Worm (Caenorhabditis elegans): ENCODE measurements around the gene ZK353.3.

The ZK353.3 gene

ce11 chrIII:8439312-8439711 is 43.5 kb downstream of the ZK353.3 start, which contains the start of gene pqn-96:
Gene pqn-96 (minus strand): TSS chrIII:8439412.
- TF ChIP-seq elt-1 (tag; optimal IDR thresholded peaks at IDR 0.05), result no peak
- TF ChIP-seq lsy-12 (tag; optimal IDR thresholded peaks at IDR 0.05), result no peak
- no peak for TF ChIP-seq jun-1 (tag; optimal IDR thresholded peaks at IDR 0.05)
- TF ChIP-seq ceh-82 (tag; optimal IDR thresholded peaks at IDR 0.05), result no peak
- TF ChIP-seq elt-3 (tag; optimal IDR thresholded peaks at IDR 0.05), result no peak
- no peak for TF ChIP-seq ztf-11 (tag; optimal IDR thresholded peaks at IDR 0.05)
- TF ChIP-seq nfya-1 (tag; optimal IDR thresholded peaks at IDR 0.05; ENCODE audit: insufficient read depth), result no peak
- no peak for TF ChIP-seq ama-1 (optimal IDR thresholded peaks at IDR 0.05)
- TF ChIP-seq nhr-43 (tag; optimal IDR thresholded peaks at IDR 0.05; ENCODE audit: poor library complexity, severe bottlenecking), result no peak
- no peak for TF ChIP-seq nhr-25 (tag; optimal IDR thresholded peaks at IDR 0.05)
- TF ChIP-seq lin-15B (tag; optimal IDR thresholded peaks at IDR 0.05), result no peak
- no peak for TF ChIP-seq fkh-2 (tag; optimal IDR thresholded peaks at IDR 0.05)

DNA sequence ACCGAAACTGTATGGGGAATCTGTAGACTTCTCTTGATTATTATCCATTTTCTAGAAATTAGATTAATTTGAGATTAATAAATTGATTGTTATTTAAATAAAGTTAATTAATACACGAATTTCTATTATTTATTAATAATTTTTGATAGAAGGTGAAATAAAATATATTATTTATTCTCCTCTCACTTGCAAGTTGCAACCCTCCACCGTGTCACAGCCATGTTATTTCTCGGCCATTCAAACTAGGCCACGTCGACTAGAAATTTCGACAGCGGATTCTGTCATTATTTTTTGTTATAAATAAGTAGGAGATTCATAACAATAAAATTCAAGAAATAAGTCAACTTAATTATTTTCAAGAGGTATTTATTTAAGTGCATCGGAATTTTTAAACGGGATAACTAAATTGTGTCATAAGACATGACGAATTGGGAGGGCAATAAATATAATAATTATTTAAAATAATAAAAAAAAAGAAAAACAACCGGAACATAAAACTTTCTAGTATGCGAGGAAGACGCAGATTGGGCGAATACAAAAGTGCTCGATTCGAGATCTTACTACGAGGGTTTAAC is 47.9 kb downstream of the ZK353.3 start, which contains the start of gene ufbp-1:
Gene ufbp-1 (minus strand): TSS at position 51 of the 575 bp plus-strand sequence.
- TF ChIP-seq egl-5 (tag; optimal IDR thresholded peaks at IDR 0.05), result no peak
- TF ChIP-seq tbx-2 (tag; optimal IDR thresholded peaks at IDR 0.05), result peak; percentile 81
- peak; percentile 66 for TF ChIP-seq ceh-16 (tag; optimal IDR thresholded peaks at IDR 0.05)
- peak; percentile 53 for TF ChIP-seq lin-15B (tag; optimal IDR thresholded peaks at IDR 0.05)
- TF ChIP-seq fos-1 (tag; optimal IDR thresholded peaks at IDR 0.05), result peak; percentile 9
- peak; percentile 31 for TF ChIP-seq nhr-23 (tag; optimal IDR thresholded peaks at IDR 0.05)
- peak; percentile 93 for TF ChIP-seq pha-4 (tag; optimal IDR thresholded peaks at IDR 0.05)
- peak; percentile 73 for TF ChIP-seq nhr-25 (tag; optimal IDR thresholded peaks at IDR 0.05)
- peak; percentile 94 for TF ChIP-seq nfya-1 (tag; optimal IDR thresholded peaks at IDR 0.05; ENCODE audit: insufficient read depth)
- no peak for TF ChIP-seq mml-1 (tag; optimal IDR thresholded peaks at IDR 0.05)
- peak; percentile 20 for TF ChIP-seq hmg-11 (tag; optimal IDR thresholded peaks at IDR 0.05)
- TF ChIP-seq nhr-11 (tag; optimal IDR thresholded peaks at IDR 0.05), result no peak
- peak; percentile 99 for TF ChIP-seq ama-1 (optimal IDR thresholded peaks at IDR 0.05)
- peak; percentile 52 for TF ChIP-seq nhr-43 (tag; optimal IDR thresholded peaks at IDR 0.05; ENCODE audit: poor library complexity, severe bottlenecking)
- TF ChIP-seq lsy-12 (tag; optimal IDR thresholded peaks at IDR 0.05), result peak; percentile 67
- peak; percentile 69 for TF ChIP-seq elt-2 (tag; optimal IDR thresholded peaks at IDR 0.05)
- TF ChIP-seq ztf-4 (tag; optimal IDR thresholded peaks at IDR 0.05), result peak; percentile 95
- TF ChIP-seq fkh-10 (GFP tag; optimal IDR thresholded peaks at IDR 0.05), result no peak
- peak; percentile 33 for TF ChIP-seq snpc-4 (tag; optimal IDR thresholded peaks at IDR 0.05)
- TF ChIP-seq eor-1 (tag; optimal IDR thresholded peaks at IDR 0.05), result peak in 1 of 2 experiments; percentile 71
- TF ChIP-seq unc-62 (GFP tag; optimal IDR thresholded peaks at IDR 0.05), result no peak
- no peak for TF ChIP-seq egl-27 (tag; optimal IDR thresholded peaks at IDR 0.05)
- TF ChIP-seq lin-39 (tag; optimal IDR thresholded peaks at IDR 0.05), result peak; percentile 11
- TF ChIP-seq ceh-82 (tag; optimal IDR thresholded peaks at IDR 0.05), result no peak

DNA sequence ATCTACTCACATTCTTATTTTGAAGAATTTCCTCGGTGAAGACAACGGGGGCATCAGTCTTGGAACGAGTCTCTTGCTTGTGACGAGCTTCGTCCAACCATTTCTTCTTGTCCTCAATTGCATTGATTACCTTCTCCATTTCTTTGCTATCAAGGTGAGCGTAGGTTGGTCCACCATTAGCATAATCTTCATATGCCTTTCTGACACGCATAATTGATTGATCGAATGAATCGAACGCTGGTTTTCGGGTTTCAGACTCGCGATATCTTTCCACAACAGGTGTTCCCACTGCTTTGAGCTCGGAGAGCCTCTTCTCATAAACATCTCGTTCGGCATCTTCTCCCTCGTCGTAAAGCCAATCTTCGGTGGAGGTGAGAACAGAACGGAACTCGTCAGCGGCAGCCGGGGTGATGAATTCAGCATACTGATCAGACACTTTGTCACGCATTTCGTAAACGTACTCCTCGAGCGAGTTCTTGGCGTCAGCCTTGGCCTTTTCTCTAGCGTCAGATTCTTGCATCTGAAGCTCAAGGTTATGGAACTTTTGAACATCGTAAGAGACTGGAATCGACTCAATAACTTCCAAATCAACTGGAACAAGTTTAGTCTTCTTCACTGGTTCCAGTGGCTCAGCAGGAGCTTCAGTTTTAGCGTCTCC is 48.8 kb downstream of the ZK353.3 start:
- no peak for TF ChIP-seq ZK546.5 (tag; optimal IDR thresholded peaks at IDR 0.05)
- no peak for TF ChIP-seq elt-3 (tag; optimal IDR thresholded peaks at IDR 0.05)
- no peak for TF ChIP-seq nfya-1 (tag; optimal IDR thresholded peaks at IDR 0.05; ENCODE audit: insufficient read depth)
- no peak for TF ChIP-seq eor-1 (tag; optimal IDR thresholded peaks at IDR 0.05)
- peak; percentile 27 for TF ChIP-seq ama-1 (optimal IDR thresholded peaks at IDR 0.05)
- no peak for TF ChIP-seq nhr-23 (tag; optimal IDR thresholded peaks at IDR 0.05)

- TF ChIP-seq ama-1 (optimal IDR thresholded peaks at IDR 0.05) (peak; percentile 81), pha-4 (tag; optimal IDR thresholded peaks at IDR 0.05) (peak; percentile 16), ceh-16 (tag; optimal IDR thresholded peaks at IDR 0.05) (no peak)
These were observed 50.3 kb downstream of the ZK353.3 start for ce11 chrIII:8446061-8446460.

Measured in whole organism, L3 larva.